Worm (Caenorhabditis elegans) whole organism, young adult: ENCODE results near the gene srlf-24.

Experiments
- ama-1 ChIP-seq, 3 experiments: fragments of 150-350 bp in 1 of 3; sonication (generic microtip) in 2 of 3; optimal IDR thresholded peaks; 2 replicates each; lab custom pipeline; 2014 to 2018; ENCODE audit warnings: missing biosample characterization in 2 of 3, missing genetic modification characterization in 2 of 3, missing genetic modification reagents in 2 of 3
- atf-7 ChIP-seq: sonication (generic microtip); optimal IDR thresholded peaks from 2 replicates; lab custom pipeline; 2017; ENCODE audit warnings: mild to moderate bottlenecking, missing genetic modification characterization, missing compliant biosample characterization
- attf-6 ChIP-seq: fragments of 200-800 bp; sonication (Bioruptor generic); IDR thresholded peaks from 2 replicates; pipeline ENCODE4 v1.3.6; 2022; ENCODE audit warnings: missing genetic modification reagents, missing genetic modification characterization, missing compliant biosample characterization
- mes-4 ChIP-seq: sonication (generic microtip); optimal IDR thresholded peaks from 2 replicates; lab custom pipeline; 2016; ENCODE audit warnings: missing genotype, missing genetic modification characterization, missing compliant biosample characterization
- nfya-1 ChIP-seq: sonication (generic microtip); optimal IDR thresholded peaks from 2 replicates; lab custom pipeline; 2017; ENCODE audit warnings: antibody characterized with exemption, missing compliant biosample characterization, missing genetic modification characterization, borderline replicate concordance; ENCODE audit not compliant: insufficient read depth
- rec-8 ChIP-seq, 2 experiments: sonication (generic microtip); optimal IDR thresholded peaks; 2 replicates each; lab custom pipeline; 2016; ENCODE audit warnings: mild to moderate bottlenecking in 2 of 2, missing genetic modification characterization in 2 of 2, missing genetic modification reagents in 2 of 2, missing genotype in 2 of 2, missing biosample characterization in 1 of 2, missing compliant biosample characterization in 1 of 2, moderate library complexity in 1 of 2

- TF ChIP-seq rec-8 (tag; optimal IDR thresholded peaks at IDR 0.05; lab: Kevin White, UChicago): no peak
- no peak for TF ChIP-seq nfya-1 (tag; lab: Kevin White, UChicago)
- no peak for TF ChIP-seq atf-7
- TF ChIP-seq mes-4 (tag; lab: Kevin White, UChicago): no peak
- TF ChIP-seq ama-1 (optimal IDR thresholded peaks at IDR 0.05; lab: Kevin White, UChicago): no peak
- TF ChIP-seq ama-1 (GFP tag; optimal IDR thresholded peaks at IDR 0.05; lab: Kevin White, UChicago): no peak
- no peak for TF ChIP-seq attf-6
These were observed 45.2 kb upstream of the srlf-24 start, which contains the start of gene C08F8.2 for ce11 chrIV:11150844-11151243.
